Worm (Caenorhabditis elegans): Measurements from ENCODE around the gene rab-14.

DNA sequence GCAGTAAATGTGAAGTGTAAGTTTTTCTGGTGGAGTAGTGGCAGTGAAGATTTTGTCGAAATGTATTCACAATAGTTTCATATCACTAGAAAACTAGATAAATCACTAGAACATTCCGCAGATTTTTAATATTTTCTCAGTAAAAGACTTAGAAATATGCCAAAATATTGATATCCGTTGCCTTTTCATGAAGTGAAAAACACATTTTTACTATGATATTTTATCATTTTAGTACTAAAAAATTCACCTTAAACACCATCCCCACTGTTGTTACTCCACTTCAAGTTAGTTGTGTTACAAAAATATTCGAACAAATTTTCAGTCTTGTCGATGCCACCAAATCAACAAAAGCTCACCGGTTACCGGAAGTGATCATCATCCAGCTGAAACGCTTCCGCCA lies 13.1 kb downstream of the rab-14 start:
- no peak for TF ChIP-seq nhr-48 (tag; optimal IDR thresholded peaks at IDR 0.05)
- no peak for TF ChIP-seq zag-1 (tag; optimal IDR thresholded peaks at IDR 0.05)
- TF ChIP-seq nhr-102 (tag; optimal IDR thresholded peaks at IDR 0.05), result no peak
- TF ChIP-seq nhr-77 (tag; optimal IDR thresholded peaks at IDR 0.05), result no peak
- no peak for TF ChIP-seq snpc-4 (tag; optimal IDR thresholded peaks at IDR 0.05)
- TF ChIP-seq nhr-10 (tag; optimal IDR thresholded peaks at IDR 0.05), result no peak
- TF ChIP-seq aly-2 (tag; optimal IDR thresholded peaks at IDR 0.05), result no peak
- no peak for TF ChIP-seq mep-1 (tag; optimal IDR thresholded peaks at IDR 0.05)
